Fruit fly (Drosophila melanogaster) whole organism, embryonic: ENCODE data around the gene CG10841.
A peak's percentile ranks its signal among the peaks of the same experiment; 100 is the strongest.

Source experiments
- Abd-B ChIP-seq: fragments of 200-800 bp; sonication (Bioruptor generic); optimal IDR thresholded peaks from 2 replicates; lab custom pipeline; 2018; ENCODE audit warnings: missing biosample characterization, mild to moderate bottlenecking, missing genetic modification characterization, moderate library complexity
- Asciz ChIP-seq: fragments of 200-800 bp; sonication (Bioruptor generic); optimal IDR thresholded peaks from 2 replicates; lab custom pipeline; 2017; ENCODE audit warnings: missing biosample characterization, mild to moderate bottlenecking, missing genetic modification characterization, missing genetic modification reagents
- BtbVII ChIP-seq: fragments of 200-800 bp; sonication (Bioruptor generic); optimal IDR thresholded peaks from 3 replicates; lab custom pipeline; 2017; ENCODE audit warnings: missing biosample characterization, mild to moderate bottlenecking, missing genetic modification characterization
- CG10654 ChIP-seq: fragments of 200-800 bp; sonication (Bioruptor generic); optimal IDR thresholded peaks from 2 replicates; lab custom pipeline; 2016; ENCODE audit warnings: missing biosample characterization, missing genetic modification characterization
- CG11085 ChIP-seq: fragments of 200-800 bp; sonication (Bioruptor generic); IDR thresholded peaks from 2 replicates; pipeline ENCODE4 v1.3.6; 2022; ENCODE audit warnings: missing biosample characterization, missing genetic modification characterization
- CG12769 ChIP-seq: fragments of 200-800 bp; sonication (Bioruptor generic); optimal IDR thresholded peaks from 2 replicates; lab custom pipeline; 2019; ENCODE audit warnings: missing biosample characterization, mild to moderate bottlenecking, missing genetic modification characterization, moderate library complexity
- CG14710 ChIP-seq: fragments of 200-800 bp; sonication (Bioruptor generic); optimal IDR thresholded peaks from 3 replicates; lab custom pipeline; 2019; ENCODE audit warnings: missing biosample characterization, mild to moderate bottlenecking, missing genetic modification characterization, moderate library complexity
- CG1647 ChIP-seq: fragments of 200-800 bp; sonication (Bioruptor generic); optimal IDR thresholded peaks from 3 replicates; lab custom pipeline; 2016; ENCODE audit warnings: missing biosample characterization, missing genetic modification characterization
- CG17912 ChIP-seq: fragments of 200-800 bp; sonication (Bioruptor generic); optimal IDR thresholded peaks from 2 replicates; lab custom pipeline; 2018; ENCODE audit warnings: missing biosample characterization, mild to moderate bottlenecking, missing genetic modification characterization
- CG18011 ChIP-seq: fragments of 200-800 bp; sonication (Bioruptor generic); optimal IDR thresholded peaks from 2 replicates; lab custom pipeline; 2017; ENCODE audit warnings: missing biosample characterization, missing genetic modification characterization, mild to moderate bottlenecking, moderate library complexity, missing genotype
- CG18262 ChIP-seq: fragments of 200-800 bp; optimal IDR thresholded peaks from 3 replicates; lab custom pipeline; 2019; ENCODE audit warnings: missing biosample characterization, mild to moderate bottlenecking, missing genetic modification characterization, moderate library complexity
- CG32767 ChIP-seq: fragments of 200-800 bp; sonication (Bioruptor generic); IDR thresholded peaks from 2 replicates; pipeline ENCODE4 v1.3.6; 2022; ENCODE audit warnings: missing biosample characterization, missing genetic modification characterization
- CG3995 ChIP-seq: fragments of 200-800 bp; sonication (Bioruptor generic); optimal IDR thresholded peaks from 3 replicates; lab custom pipeline; 2016; ENCODE audit warnings: missing biosample characterization, missing genetic modification characterization
- CG4360 ChIP-seq: fragments of 200-800 bp; sonication (Bioruptor generic); IDR thresholded peaks from 2 replicates; pipeline ENCODE4 v1.3.6; 2022; ENCODE audit warnings: missing biosample characterization, missing genetic modification characterization
- CG4707 ChIP-seq: fragments of 200-800 bp; sonication (Bioruptor generic); optimal IDR thresholded peaks from 2 replicates; lab custom pipeline; 2018; ENCODE audit warnings: missing biosample characterization, mild to moderate bottlenecking, missing genetic modification characterization, moderate library complexity
- CG8290 ChIP-seq, 3 experiments: fragments of 200-800 bp; sonication (Bioruptor generic); optimal IDR thresholded peaks; 2 replicates each; lab custom pipeline; 2016 to 2019; ENCODE audit warnings: missing biosample characterization in 3 of 3, missing genetic modification characterization in 3 of 3, mild to moderate bottlenecking in 2 of 3, moderate library complexity in 1 of 3
- CG9609 ChIP-seq: fragments of 200-800 bp; sonication (Bioruptor generic); optimal IDR thresholded peaks from 3 replicates; lab custom pipeline; 2016; ENCODE audit warnings: missing biosample characterization, missing genetic modification characterization
- CG9932 ChIP-seq: fragments of 200-800 bp; sonication (Bioruptor generic); IDR thresholded peaks from 2 replicates; pipeline ENCODE4 v1.3.6; 2022; ENCODE audit warnings: missing biosample characterization, missing genetic modification characterization
- CHES-1-like ChIP-seq: fragments of 200-800 bp; sonication (Bioruptor generic); optimal IDR thresholded peaks from 2 replicates; lab custom pipeline; 2016; ENCODE audit warnings: missing biosample characterization, missing genetic modification characterization
- Camta ChIP-seq: fragments of 200-800 bp; sonication (Bioruptor generic); optimal IDR thresholded peaks from 2 replicates; lab custom pipeline; 2016; ENCODE audit warnings: missing biosample characterization, missing genetic modification characterization
- D ChIP-seq, 2 experiments: fragments of 200-800 bp in 1 of 2; fragments of >200 bp in 1 of 2; sonication (Bioruptor generic) in 1 of 2; optimal IDR thresholded peaks; 2 replicates in 1 of 2; 3 replicates in 1 of 2; lab custom pipeline; 2017; ENCODE audit warnings: mild to moderate bottlenecking in 1 of 2, missing biosample characterization in 1 of 2, missing genetic modification characterization in 1 of 2, missing genetic modification reagents in 1 of 2
- D19A ChIP-seq: fragments of 200-800 bp; optimal IDR thresholded peaks from 3 replicates; lab custom pipeline; 2019; ENCODE audit warnings: missing biosample characterization, mild to moderate bottlenecking, missing genetic modification characterization, moderate library complexity
- Dbx ChIP-seq: fragments of 200-800 bp; sonication (Bioruptor generic); IDR thresholded peaks from 3 replicates; pipeline ENCODE4 v1.3.6; 2022; ENCODE audit warnings: missing biosample characterization, missing genetic modification characterization
- HLHmδ ChIP-seq: fragments of 200-800 bp; sonication (Bioruptor generic); optimal IDR thresholded peaks from 2 replicates; lab custom pipeline; 2018; ENCODE audit warnings: missing biosample characterization, mild to moderate bottlenecking, missing genetic modification characterization, moderate library complexity
- MESR4 ChIP-seq: fragments of 200-800 bp; sonication (Bioruptor generic); optimal IDR thresholded peaks from 2 replicates; lab custom pipeline; 2018; ENCODE audit warnings: missing biosample characterization, mild to moderate bottlenecking, missing genetic modification characterization, moderate library complexity
- Mad ChIP-seq: fragments of 200-800 bp; sonication (Bioruptor generic); optimal IDR thresholded peaks from 2 replicates; lab custom pipeline; 2016; ENCODE audit warnings: missing biosample characterization, missing genetic modification characterization
- Myb ChIP-seq: fragments of 200-800 bp; sonication (Bioruptor generic); optimal IDR thresholded peaks from 2 replicates; lab custom pipeline; 2016; ENCODE audit warnings: missing biosample characterization, missing genetic modification characterization
- Nf-YB ChIP-seq: fragments of 200-800 bp; sonication (Bioruptor generic); optimal IDR thresholded peaks from 3 replicates; lab custom pipeline; 2019; ENCODE audit warnings: missing biosample characterization, mild to moderate bottlenecking, missing genetic modification characterization, moderate library complexity
- Ravus ChIP-seq: fragments of 200-800 bp; sonication (Bioruptor generic); IDR thresholded peaks from 2 replicates; pipeline ENCODE4 v1.3.6; 2022; ENCODE audit warnings: missing biosample characterization, missing genetic modification characterization
- Rfx ChIP-seq: fragments of 200-800 bp; sonication (Bioruptor generic); IDR thresholded peaks from 2 replicates; pipeline ENCODE4 v1.3.6; 2022; ENCODE audit warnings: missing biosample characterization, missing genetic modification characterization
- aop ChIP-seq: fragments of 200-800 bp; sonication (Bioruptor generic); IDR thresholded peaks from 2 replicates; pipeline ENCODE4 v1.3.6; 2022; ENCODE audit warnings: missing biosample characterization, missing genetic modification characterization
- bigmax ChIP-seq: fragments of 200-800 bp; sonication (Bioruptor generic); optimal IDR thresholded peaks from 2 replicates; lab custom pipeline; 2018; ENCODE audit warnings: missing biosample characterization, mild to moderate bottlenecking, missing genetic modification characterization
- cg ChIP-seq: fragments of 200-800 bp; sonication (Bioruptor generic); optimal IDR thresholded peaks from 3 replicates; lab custom pipeline; 2019; ENCODE audit warnings: missing biosample characterization, mild to moderate bottlenecking, missing genetic modification characterization, moderate library complexity
- gcm2 ChIP-seq: fragments of 200-800 bp; sonication (Bioruptor generic); optimal IDR thresholded peaks from 2 replicates; lab custom pipeline; 2016; ENCODE audit warnings: missing biosample characterization, missing genetic modification characterization
- hb ChIP-seq: fragments of 200-800 bp; sonication (Bioruptor generic); IDR thresholded peaks from 3 replicates; pipeline ENCODE4 v1.3.6; 2022; ENCODE audit warnings: missing biosample characterization, missing genetic modification characterization; ENCODE audit not compliant: partially characterized antibody
- her ChIP-seq: fragments of 200-800 bp; sonication (Bioruptor generic); optimal IDR thresholded peaks from 2 replicates; lab custom pipeline; 2016; ENCODE audit warnings: missing biosample characterization, missing genetic modification characterization
- hkb ChIP-seq, 2 experiments: fragments of 200-800 bp in 1 of 2; fragments of >200 bp in 1 of 2; sonication (Bioruptor generic) in 1 of 2; IDR thresholded peaks in 1 of 2; optimal IDR thresholded peaks in 1 of 2; 2 replicates each; pipeline versions ENCODE4 v1.3.6 to Lab custom; 2017 to 2022; ENCODE audit warnings: missing biosample characterization in 1 of 2, missing genetic modification characterization in 1 of 2
- jumu ChIP-seq: fragments of 200-800 bp; sonication (Bioruptor generic); optimal IDR thresholded peaks from 3 replicates; lab custom pipeline; 2016; ENCODE audit warnings: missing biosample characterization, missing genetic modification characterization
- lilli ChIP-seq: fragments of 200-800 bp; sonication (Bioruptor generic); optimal IDR thresholded peaks from 3 replicates; lab custom pipeline; 2016; ENCODE audit warnings: missing biosample characterization, missing genetic modification characterization
- lov ChIP-seq, 2 experiments: fragments of 200-800 bp in 1 of 2; fragments of >200 bp in 1 of 2; sonication (Bioruptor generic) in 1 of 2; IDR thresholded peaks in 1 of 2; optimal IDR thresholded peaks in 1 of 2; 2 replicates in 1 of 2; 3 replicates in 1 of 2; pipeline versions ENCODE4 v1.3.6 to Lab custom; 2017 to 2022; ENCODE audit warnings: missing biosample characterization in 1 of 2, missing genetic modification characterization in 1 of 2
- psq ChIP-seq: fragments of 200-800 bp; sonication (Bioruptor generic); optimal IDR thresholded peaks from 2 replicates; lab custom pipeline; 2017; ENCODE audit warnings: missing biosample characterization, missing genetic modification characterization
- slp2 ChIP-seq: fragments of 200-800 bp; sonication (Bioruptor generic); optimal IDR thresholded peaks from 2 replicates; lab custom pipeline; 2016; ENCODE audit warnings: missing biosample characterization, missing genetic modification characterization
- sr ChIP-seq: fragments of 200-800 bp; sonication (Bioruptor generic); IDR thresholded peaks from 3 replicates; pipeline ENCODE4 v1.3.6; 2022; ENCODE audit warnings: missing biosample characterization, missing genetic modification characterization
- stwl ChIP-seq: fragments of 200-800 bp; sonication (Bioruptor generic); optimal IDR thresholded peaks from 3 replicates; lab custom pipeline; 2018; ENCODE audit warnings: missing biosample characterization, mild to moderate bottlenecking, missing genetic modification characterization, moderate library complexity
- sug ChIP-seq: fragments of 200-800 bp; optimal IDR thresholded peaks from 2 replicates; lab custom pipeline; 2019; ENCODE audit warnings: missing biosample characterization, mild to moderate bottlenecking, missing genetic modification characterization, moderate library complexity
- tap ChIP-seq: fragments of 200-800 bp; optimal IDR thresholded peaks from 3 replicates; lab custom pipeline; 2019; ENCODE audit warnings: missing biosample characterization, mild to moderate bottlenecking, missing genetic modification characterization, moderate library complexity
- wdn ChIP-seq: fragments of 200-800 bp; sonication (Bioruptor generic); IDR thresholded peaks from 2 replicates; pipeline ENCODE4 v1.3.6; 2022; ENCODE audit warnings: missing biosample characterization, missing genetic modification characterization

Gene CG10841

dm6 chr3R:13644778-13645660 lies 13.3 kb downstream of the CG10841 start (continued):
- TF ChIP-seq stwl (tag; lab: Kevin White, UChicago) (no peak), CG4360 (no peak), CG9932 (no peak), hb (GFP tag; lab: Robert Waterston, UW) (no peak), CG18262 (tag; lab: Kevin White, UChicago) (peak; percentile 34), tap (tag; lab: Kevin White, UChicago) (no peak), CG8290 (GFP tag; optimal IDR thresholded peaks at IDR 0.05; lab: Kevin White, UChicago) (no peak), CG8290 (tag; optimal IDR thresholded peaks at IDR 0.05; lab: Kevin White, UChicago) (no peak), CG14710 (tag; lab: Kevin White, UChicago) (no peak), CG17912 (GFP tag; lab: Kevin White, UChicago) (no peak), Nf-YB (GFP tag; lab: Kevin White, UChicago) (no peak), CG9609 (GFP tag; lab: Kevin White, UChicago) (no peak), Ravus (no peak), CG18011 (peak; percentile 1), D19A (tag; lab: Kevin White, UChicago) (peak; percentile 25), jumu (GFP tag; lab: Kevin White, UChicago) (no peak), BtbVII (GFP tag; lab: Kevin White, UChicago) (peak; percentile 47), HLHmδ (GFP tag; lab: Kevin White, UChicago) (no peak), CHES-1-like (peak; percentile 40), hkb (optimal IDR thresholded peaks at IDR 0.05; lab: Kevin White, UChicago) (no peak), hkb (GFP tag; IDR thresholded peaks at IDR 0.05; lab: Robert Waterston, UW) (peak; percentile 59), CG10654 (GFP tag; lab: Kevin White, UChicago) (no peak), Asciz (GFP tag; lab: Kevin White, UChicago) (peak; percentile 27), CG3995 (GFP tag; lab: Kevin White, UChicago) (no peak), CG32767 (GFP tag; lab: Robert Waterston, UW) (peak; percentile 63), Abd-B (no peak), gcm2 (GFP tag; lab: Kevin White, UChicago) (no peak), her (GFP tag; lab: Kevin White, UChicago) (no peak), cg (peak; percentile 92), CG11085 (GFP tag; lab: Robert Waterston, UW) (no peak), CG1647 (GFP tag; lab: Kevin White, UChicago) (no peak), sug (tag; lab: Kevin White, UChicago) (peak; percentile 41), Camta (GFP tag; lab: Kevin White, UChicago) (no peak), Mad (no peak), Dbx (GFP tag; lab: Robert Waterston, UW) (peak; percentile 44; the same call in 1 of the 3 replicates), slp2 (no peak), lov (optimal IDR thresholded peaks at IDR 0.05; lab: Kevin White, UChicago) (no peak), lov (GFP tag; IDR thresholded peaks at IDR 0.05; lab: Robert Waterston, UW) (no peak), psq (GFP tag; lab: Kevin White, UChicago) (no peak), Myb (GFP tag; lab: Kevin White, UChicago) (no peak), MESR4 (no peak), CG4707 (GFP tag; lab: Kevin White, UChicago) (no peak), bigmax (GFP tag; lab: Kevin White, UChicago) (peak; percentile 97), D (optimal IDR thresholded peaks at IDR 0.05; lab: Kevin White, UChicago) (no peak), D (GFP tag; optimal IDR thresholded peaks at IDR 0.05; lab: Kevin White, UChicago) (no peak), aop (GFP tag; lab: Robert Waterston, UW) (no peak), CG12769 (peak; percentile 17), wdn (GFP tag; lab: Robert Waterston, UW) (peak; percentile 49), Rfx (GFP tag; lab: Robert Waterston, UW) (no peak; the same call in 1 of the 2 replicates), lilli (GFP tag; lab: Kevin White, UChicago) (peak; percentile 63), sr (GFP tag; lab: Robert Waterston, UW) (no peak)
